Fruit fly (Drosophila melanogaster) S2 (cell line): Measurements from ENCODE around the gene ush.

ENCODE experiments used
- CG8478 ChIP-seq: fragments of >200 bp; optimal IDR thresholded peaks from 2 replicates; lab custom pipeline; 2018
- CTCF ChIP-seq, 2 experiments: fragments of >200 bp; optimal IDR thresholded peaks; 2 replicates each; lab custom pipeline; 2018

DNA sequence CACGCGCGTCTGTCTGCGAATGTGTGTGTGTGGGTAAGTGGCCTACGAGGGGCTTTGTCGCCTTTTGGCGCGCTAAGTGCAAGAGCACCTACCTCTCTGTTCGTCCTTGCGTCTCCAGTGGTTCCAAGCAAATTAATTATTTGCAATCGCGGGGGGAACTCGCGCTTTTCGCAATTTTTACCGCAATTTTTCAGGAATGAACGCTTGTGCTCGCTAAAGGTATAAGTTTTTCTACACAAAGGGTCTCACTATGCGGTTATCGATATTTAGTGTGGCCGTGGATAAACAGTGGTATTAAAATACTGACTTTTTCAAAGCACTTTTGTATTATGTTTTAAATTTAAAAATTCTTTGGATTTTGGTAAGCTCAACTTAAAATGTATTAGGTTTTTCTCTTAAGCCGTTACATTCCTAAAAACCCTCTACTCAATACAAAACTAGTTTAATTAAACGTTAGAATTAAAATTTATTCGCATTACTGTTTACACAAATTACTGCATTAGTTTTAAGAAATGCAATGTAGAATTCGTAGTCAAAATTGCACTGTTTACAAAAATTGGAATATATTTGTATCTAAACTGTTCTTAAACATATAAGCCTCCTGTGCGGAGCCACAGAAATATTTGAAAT lies 66.4 kb downstream of the ush start, which contains the start of gene lwr:
- TF ChIP-seq CG8478 (lab: Kevin White, UChicago), result no peak
- TF ChIP-seq CTCF (optimal IDR thresholded peaks at IDR 0.05; lab: Kevin White, UChicago), result no peak
